Worm (Caenorhabditis elegans): ENCODE results near the gene ckk-1.
A peak's percentile ranks its signal among the peaks of the same experiment; 100 is the strongest.

Gene ckk-1

ce11 chrIII:5635179-5635578 is at the start of gene ckk-1:
ckk-1 (plus strand) TSS chrIII:5635479.
- no peak for TF ChIP-seq ref-1 (GFP tag; conservative IDR thresholded peaks at IDR 0.05)
- TF ChIP-seq T22C8.4 (GFP tag; IDR thresholded peaks at IDR 0.05), result no peak
- TF ChIP-seq flt-1 (GFP tag; IDR thresholded peaks at IDR 0.05), result no peak
- TF ChIP-seq cog-1 (tag; optimal IDR thresholded peaks at IDR 0.05), result no peak

DNA sequence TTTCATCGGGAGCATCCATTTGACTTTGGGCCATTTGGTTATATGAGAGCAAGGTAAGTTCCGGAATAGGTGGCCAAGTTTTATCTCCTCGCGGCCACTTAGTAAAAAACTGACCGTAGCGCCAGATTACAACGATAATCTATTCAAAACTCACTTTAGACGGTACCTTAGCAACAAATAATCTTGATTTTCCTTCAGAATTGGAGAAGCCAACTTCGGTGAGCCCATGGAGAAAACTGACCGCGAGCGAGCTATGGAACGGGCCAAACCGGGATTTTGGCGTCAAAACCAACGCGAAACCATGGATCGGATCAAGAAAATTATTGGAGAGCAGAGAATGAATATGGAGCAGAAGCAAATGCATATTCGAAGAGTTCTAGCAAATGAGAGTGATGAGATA is 49.6 kb upstream of the ckk-1 start:
- TF ChIP-seq ztf-29 (GFP tag; IDR thresholded peaks at IDR 0.05) (no peak), klf-2 (GFP tag; conservative IDR thresholded peaks at IDR 0.05) (no peak), ref-1 (GFP tag; conservative IDR thresholded peaks at IDR 0.05) (no peak), med-1 (GFP tag; optimal IDR thresholded peaks at IDR 0.05; ENCODE audit: insufficient read depth) (no peak), flt-1 (GFP tag; IDR thresholded peaks at IDR 0.05) (no peak), ztf-23 (GFP tag; IDR thresholded peaks at IDR 0.05) (no peak), cog-1 (tag; optimal IDR thresholded peaks at IDR 0.05) (no peak)

ce11 chrIII:5586925-5587324 is 48.4 kb upstream of the ckk-1 start, which contains the start of gene F56D2.2:
F56D2.2 (plus strand) TSS chrIII:5587263.
- TF ChIP-seq ref-1 (GFP tag; conservative IDR thresholded peaks at IDR 0.05) (no peak), flt-1 (GFP tag; IDR thresholded peaks at IDR 0.05) (0 out of 2 replicates have a peak, but pooled peaks have one; percentile 44)

- TF ChIP-seq ztf-23 (GFP tag; IDR thresholded peaks at IDR 0.05), result no peak
- no peak for TF ChIP-seq tab-1 (GFP tag; IDR thresholded peaks at IDR 0.05)
- TF ChIP-seq cog-1 (tag; optimal IDR thresholded peaks at IDR 0.05), result no peak
- TF ChIP-seq flt-1 (GFP tag; IDR thresholded peaks at IDR 0.05), result no peak
- TF ChIP-seq med-1 (GFP tag; optimal IDR thresholded peaks at IDR 0.05; ENCODE audit: insufficient read depth), result no peak
Measured at ce11 chrIII:5588746-5589145, 46.5 kb upstream of the ckk-1 start.

DNA sequence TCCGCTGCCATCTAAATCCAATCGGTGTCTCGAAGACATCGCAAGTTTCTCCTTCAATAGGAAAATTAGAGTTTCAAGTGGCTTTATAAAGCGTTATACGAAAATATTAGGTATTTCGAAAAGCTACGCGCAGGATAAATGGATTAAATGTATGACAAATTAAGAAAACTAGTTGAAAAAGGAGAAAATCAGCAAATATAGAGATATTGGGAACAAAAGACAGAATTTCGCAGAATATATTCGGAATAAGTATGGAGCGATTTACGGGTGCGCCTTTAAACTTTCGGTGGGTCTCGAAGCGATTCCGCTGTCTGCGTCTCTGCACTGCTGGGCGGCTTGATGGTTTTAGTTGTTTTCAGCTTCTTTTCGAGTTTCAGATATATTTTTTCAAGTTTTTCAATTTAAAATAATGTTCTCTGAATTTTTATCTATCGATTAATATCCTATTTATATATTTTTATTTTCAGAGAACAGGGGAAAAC is 43.6 kb upstream of the ckk-1 start, which contains the start of the genes ddx-15 and ucr-1:
Gene ddx-15 (minus strand): TSS at position 51 of the 482 bp plus-strand sequence.
Gene ucr-1 (plus strand): TSS at position 468 of the 482 bp plus-strand sequence.
- no peak for TF ChIP-seq klf-2 (GFP tag; conservative IDR thresholded peaks at IDR 0.05)
- no peak for TF ChIP-seq tab-1 (GFP tag; IDR thresholded peaks at IDR 0.05)
- TF ChIP-seq ztf-23 (GFP tag; IDR thresholded peaks at IDR 0.05), result 0 out of 2 replicates have a peak, but pooled peaks have one; percentile 39

DNA sequence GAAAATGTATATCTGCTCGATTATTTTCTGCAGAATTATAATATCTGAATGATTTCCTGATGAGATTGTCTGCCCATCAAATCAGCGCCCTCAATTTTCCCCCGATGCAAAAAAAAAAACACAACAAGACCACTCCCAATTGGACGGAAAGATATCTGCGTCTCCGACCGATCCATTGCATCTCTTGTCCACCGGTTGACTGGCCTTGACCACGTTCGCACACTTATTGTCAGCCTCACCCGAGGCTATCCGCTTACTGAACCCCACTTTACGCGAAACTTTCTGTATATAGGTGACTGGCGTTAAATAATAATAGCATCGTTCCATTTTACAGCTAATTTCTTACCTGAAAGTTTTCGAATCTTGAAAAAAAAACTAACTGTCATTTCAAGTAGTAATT is 40.9 kb upstream of the ckk-1 start:
- TF ChIP-seq med-1 (GFP tag; optimal IDR thresholded peaks at IDR 0.05; ENCODE audit: insufficient read depth) (no peak), ztf-23 (GFP tag; IDR thresholded peaks at IDR 0.05) (no peak), T22C8.4 (GFP tag; IDR thresholded peaks at IDR 0.05) (no peak), klf-2 (GFP tag; conservative IDR thresholded peaks at IDR 0.05) (no peak), ref-1 (GFP tag; conservative IDR thresholded peaks at IDR 0.05) (no peak), ztf-29 (GFP tag; IDR thresholded peaks at IDR 0.05) (no peak)

ce11 chrIII:5595445-5595844 is 39.8 kb upstream of the ckk-1 start, which contains the start of gene ced-6:
ced-6 (plus strand) TSS chrIII:5595771.
- TF ChIP-seq klf-2 (GFP tag; conservative IDR thresholded peaks at IDR 0.05), result no peak
- TF ChIP-seq ref-1 (GFP tag; conservative IDR thresholded peaks at IDR 0.05), result no peak
- TF ChIP-seq T22C8.4 (GFP tag; IDR thresholded peaks at IDR 0.05), result no peak
- no peak for TF ChIP-seq tab-1 (GFP tag; IDR thresholded peaks at IDR 0.05)
- no peak for TF ChIP-seq med-1 (GFP tag; optimal IDR thresholded peaks at IDR 0.05; ENCODE audit: insufficient read depth)

- TF ChIP-seq cog-1 (tag; optimal IDR thresholded peaks at IDR 0.05), result no peak
- no peak for TF ChIP-seq T22C8.4 (GFP tag; IDR thresholded peaks at IDR 0.05)
- no peak for TF ChIP-seq ztf-29 (GFP tag; IDR thresholded peaks at IDR 0.05)
- TF ChIP-seq med-1 (GFP tag; optimal IDR thresholded peaks at IDR 0.05; ENCODE audit: insufficient read depth), result no peak
- TF ChIP-seq ref-1 (GFP tag; conservative IDR thresholded peaks at IDR 0.05), result no peak
- TF ChIP-seq klf-2 (GFP tag; conservative IDR thresholded peaks at IDR 0.05), result no peak
- TF ChIP-seq ztf-23 (GFP tag; IDR thresholded peaks at IDR 0.05), result no peak
- TF ChIP-seq tab-1 (GFP tag; IDR thresholded peaks at IDR 0.05), result no peak
Measured at ce11 chrIII:5599958-5600357, 35.3 kb upstream of the ckk-1 start, which contains the start of gene wdr-37. wdr-37 (minus strand) TSS chrIII:5600058.

DNA sequence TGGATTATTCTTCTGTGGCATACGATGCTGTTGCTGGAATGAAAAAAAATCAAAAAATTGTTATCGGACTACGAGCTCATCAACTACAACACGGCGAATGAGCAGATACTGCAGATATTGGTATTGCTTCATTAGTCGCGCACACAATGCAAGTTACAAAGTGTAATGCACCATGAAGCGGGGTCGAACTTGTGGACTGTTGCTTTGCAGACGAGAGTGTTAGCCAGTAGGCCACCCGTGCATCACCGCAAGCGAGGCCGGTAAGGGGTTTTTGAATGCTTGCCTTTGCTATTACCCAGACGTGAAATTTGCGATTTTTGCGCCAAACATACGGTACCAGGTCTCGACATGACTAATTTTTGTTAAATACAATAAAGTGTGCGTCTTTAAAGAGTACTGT is 33.3 kb upstream of the ckk-1 start:
- peak; percentile 95 for TF ChIP-seq ztf-23 (GFP tag; IDR thresholded peaks at IDR 0.05)
- peak; percentile 87 for TF ChIP-seq med-1 (GFP tag; optimal IDR thresholded peaks at IDR 0.05; ENCODE audit: insufficient read depth)
- peak; percentile 98 for TF ChIP-seq flt-1 (GFP tag; IDR thresholded peaks at IDR 0.05)
- TF ChIP-seq T22C8.4 (GFP tag; IDR thresholded peaks at IDR 0.05), result peak; percentile 89
- TF ChIP-seq ztf-29 (GFP tag; IDR thresholded peaks at IDR 0.05), result peak; percentile 97
- TF ChIP-seq klf-2 (GFP tag; conservative IDR thresholded peaks at IDR 0.05), result peak; percentile 85
- peak; percentile 94 for TF ChIP-seq ref-1 (GFP tag; conservative IDR thresholded peaks at IDR 0.05)
- peak; percentile 97 for TF ChIP-seq tab-1 (GFP tag; IDR thresholded peaks at IDR 0.05)
- TF ChIP-seq cog-1 (tag; optimal IDR thresholded peaks at IDR 0.05), result peak; percentile 89

ce11 chrIII:5603439-5603986 is 31.8 kb upstream of the ckk-1 start, which contains the start of gene madf-11:
madf-11 (minus strand) TSS chrIII:5603489.
- TF ChIP-seq ztf-29 (GFP tag; IDR thresholded peaks at IDR 0.05) (0 out of 2 replicates have a peak, but pooled peaks have one; percentile 10), cog-1 (tag; optimal IDR thresholded peaks at IDR 0.05) (peak; percentile 35), ztf-23 (GFP tag; IDR thresholded peaks at IDR 0.05) (peak; percentile 45; the same call in 1 of the 2 replicates), flt-1 (GFP tag; IDR thresholded peaks at IDR 0.05) (peak; percentile 56), T22C8.4 (GFP tag; IDR thresholded peaks at IDR 0.05) (no peak)

- TF ChIP-seq flt-1 (GFP tag; IDR thresholded peaks at IDR 0.05), result no peak
- no peak for TF ChIP-seq med-1 (GFP tag; optimal IDR thresholded peaks at IDR 0.05; ENCODE audit: insufficient read depth)
- TF ChIP-seq cog-1 (tag; optimal IDR thresholded peaks at IDR 0.05), result no peak
- TF ChIP-seq tab-1 (GFP tag; IDR thresholded peaks at IDR 0.05), result no peak
- no peak for TF ChIP-seq ref-1 (GFP tag; conservative IDR thresholded peaks at IDR 0.05)
- TF ChIP-seq klf-2 (GFP tag; conservative IDR thresholded peaks at IDR 0.05), result no peak
- TF ChIP-seq ztf-29 (GFP tag; IDR thresholded peaks at IDR 0.05), result no peak
- TF ChIP-seq T22C8.4 (GFP tag; IDR thresholded peaks at IDR 0.05), result no peak
- TF ChIP-seq ztf-23 (GFP tag; IDR thresholded peaks at IDR 0.05), result no peak
Measured at ce11 chrIII:5604080-5604479, 31.2 kb upstream of the ckk-1 start, which contains the start of gene xnd-1. xnd-1 (plus strand) TSS chrIII:5604460.

Measured in whole organism, midembryonic.